Fruit fly (Drosophila melanogaster): ENCODE data around the gene Cf2.

Cf2 gene

dm6 chr2L:4930541-4930940 lies 47.6 kb upstream of the Cf2 start (continued):
- TF ChIP-seq CG3726 (GFP tag; IDR thresholded peaks at IDR 0.05) (no peak), CG11695 (GFP tag; IDR thresholded peaks at IDR 0.05) (0 out of 3 replicates have a peak, but pooled peaks have one; percentile 13), CG12219 (GFP tag; optimal IDR thresholded peaks at IDR 0.05) (no peak), CG3281 (GFP tag; optimal IDR thresholded peaks at IDR 0.05) (peak; percentile 28), CG17328 (GFP tag; IDR thresholded peaks at IDR 0.05) (no peak), BEAF-32 (GFP tag; optimal IDR thresholded peaks at IDR 0.05) (no peak), E2f1 (GFP tag; IDR thresholded peaks at IDR 0.05) (peak; percentile 15; the same call in 1 of the 2 replicates), Stat92E (GFP tag; optimal IDR thresholded peaks at IDR 0.05) (no peak), croc (GFP tag; conservative IDR thresholded peaks at IDR 0.05) (no peak), Fer2 (tag; optimal IDR thresholded peaks at IDR 0.05) (no peak), gro (GFP tag; optimal IDR thresholded peaks at IDR 0.05) (no peak), CG9215 (GFP tag; IDR thresholded peaks at IDR 0.05) (no peak), Ets65A (GFP tag) (no peak), al (GFP tag; IDR thresholded peaks at IDR 0.05) (no peak), CG10274 (GFP tag; optimal IDR thresholded peaks at IDR 0.05) (no peak), nmo (GFP tag; optimal IDR thresholded peaks at IDR 0.05) (no peak), chif (GFP tag; optimal IDR thresholded peaks at IDR 0.05) (no peak), CG17829 (tag; optimal IDR thresholded peaks at IDR 0.05) (no peak), CG3995 (GFP tag; optimal IDR thresholded peaks at IDR 0.05) (no peak), NC2β (GFP tag; optimal IDR thresholded peaks at IDR 0.05) (no peak), CG11085 (GFP tag; IDR thresholded peaks at IDR 0.05) (no peak), esg (GFP tag; conservative IDR thresholded peaks at IDR 0.05) (no peak), grn (GFP tag; optimal IDR thresholded peaks at IDR 0.05) (no peak), ash1 (GFP tag; optimal IDR thresholded peaks at IDR 0.05) (no peak), Scr (GFP tag; IDR thresholded peaks at IDR 0.05; ENCODE audit: partially characterized antibody) (no peak), kni (GFP tag; optimal IDR thresholded peaks at IDR 0.05) (no peak), bcd (GFP tag; optimal IDR thresholded peaks at IDR 0.05) (no peak), Neu2 (GFP tag; optimal IDR thresholded peaks at IDR 0.05; ENCODE audit: borderline replicate concordance) (no peak), tna (GFP tag; IDR thresholded peaks at IDR 0.05; ENCODE audit: partially characterized antibody) (no peak), lbe (GFP tag; optimal IDR thresholded peaks at IDR 0.05) (no peak), fd64A (GFP tag; optimal IDR thresholded peaks at IDR 0.05) (no peak), ara (GFP tag; IDR thresholded peaks at IDR 0.05) (peak; percentile 39; the same call in 1 of the 2 replicates), odd (GFP tag; optimal IDR thresholded peaks at IDR 0.05) (no peak), unc-4 (GFP tag; IDR thresholded peaks at IDR 0.05; ENCODE audit: partially characterized antibody) (no peak), da (GFP tag; optimal IDR thresholded peaks at IDR 0.05) (no peak), CG34422 (GFP tag; IDR thresholded peaks at IDR 0.05) (no peak), cwo (GFP tag; optimal IDR thresholded peaks at IDR 0.05) (no peak), Rx (GFP tag; IDR thresholded peaks at IDR 0.05) (no peak), CG30403 (GFP tag; optimal IDR thresholded peaks at IDR 0.05) (no peak), CG10267 (tag; optimal IDR thresholded peaks at IDR 0.05) (no peak), pnt (GFP tag; optimal IDR thresholded peaks at IDR 0.05) (no peak), Mad (GFP tag; optimal IDR thresholded peaks at IDR 0.05) (no peak), pan (optimal IDR thresholded peaks at IDR 0.05) (no peak), pan (GFP tag; optimal IDR thresholded peaks at IDR 0.05 in 1 of 2, IDR thresholded peaks at IDR 0.05 in 1 of 2) (peak in 1 of 2 experiments; percentile 21), hkb (optimal IDR thresholded peaks at IDR 0.05) (no peak), hkb (GFP tag; IDR thresholded peaks at IDR 0.05) (0 out of 2 replicates have a peak, but pooled peaks have one; percentile 13), CG34376 (GFP tag; optimal IDR thresholded peaks at IDR 0.05) (no peak), Xrp1 (GFP tag; IDR thresholded peaks at IDR 0.05) (no peak; the same call in 1 of the 2 replicates), NK7.1 (GFP tag; optimal IDR thresholded peaks at IDR 0.05) (no peak), Atf3 (GFP tag; optimal IDR thresholded peaks at IDR 0.05) (no peak), insv (GFP tag; optimal IDR thresholded peaks at IDR 0.05) (no peak), CG12071 (GFP tag; optimal IDR thresholded peaks at IDR 0.05) (peak; percentile 1)
